Worm (Caenorhabditis elegans) whole organism, L1 larva: ENCODE measurements around the gene sru-9.

Experiments
- Y116A8C.19 ChIP-seq: sonication (generic microtip); optimal IDR thresholded peaks from 2 replicates; lab custom pipeline; 2016; ENCODE audit warnings: missing compliant biosample characterization, missing genetic modification characterization, borderline replicate concordance
- ama-1 ChIP-seq: fragments of 150-350 bp; optimal IDR thresholded peaks from 2 replicates; lab custom pipeline; 2014
- blmp-1 ChIP-seq: fragments of 150-350 bp; optimal IDR thresholded peaks from 2 replicates; lab custom pipeline; 2014; ENCODE audit warnings: missing biosample characterization, missing genetic modification characterization
- ceh-8 ChIP-seq: fragments of 200-800 bp; sonication (Bioruptor generic); optimal IDR thresholded peaks from 2 replicates; lab custom pipeline; 2018; ENCODE audit warnings: mild to moderate bottlenecking, missing genetic modification characterization, moderate library complexity, missing compliant biosample characterization
- ces-1 ChIP-seq: fragments of 150-350 bp; optimal IDR thresholded peaks from 2 replicates; lab custom pipeline; 2014; ENCODE audit warnings: missing biosample characterization, missing genetic modification reagents, missing genetic modification characterization
- efl-3 ChIP-seq: fragments of 200-800 bp; sonication (Bioruptor generic); optimal IDR thresholded peaks from 2 replicates; lab custom pipeline; 2018; ENCODE audit warnings: mild to moderate bottlenecking, missing genetic modification characterization, missing compliant biosample characterization
- fos-1 ChIP-seq: fragments of 150-350 bp; optimal IDR thresholded peaks from 2 replicates; lab custom pipeline; 2014; ENCODE audit warnings: missing biosample characterization, missing genetic modification characterization
- lin-13 ChIP-seq: fragments of 150-350 bp; optimal IDR thresholded peaks from 2 replicates; lab custom pipeline; 2014; ENCODE audit warnings: missing biosample characterization, missing genetic modification reagents, missing genetic modification characterization
- lin-35 ChIP-seq, 2 experiments: fragments of 150-350 bp; optimal IDR thresholded peaks; 2 replicates each; lab custom pipeline; 2014; ENCODE audit warnings: missing biosample characterization in 2 of 2, missing genetic modification characterization in 2 of 2, missing genetic modification reagents in 2 of 2
- lsy-2 ChIP-seq, 2 experiments: fragments of 150-350 bp; optimal IDR thresholded peaks; 2 replicates each; lab custom pipeline; 2014; ENCODE audit warnings: missing biosample characterization in 2 of 2, missing genetic modification characterization in 2 of 2
- nhr-76 ChIP-seq: sonication (generic microtip); optimal IDR thresholded peaks from 2 replicates; lab custom pipeline; 2017; ENCODE audit warnings: missing biosample characterization, missing genetic modification characterization
- nhr-90 ChIP-seq: sonication (generic microtip); optimal IDR thresholded peaks from 2 replicates; lab custom pipeline; 2016; ENCODE audit warnings: mild to moderate bottlenecking, missing genetic modification characterization, missing compliant biosample characterization; ENCODE audit not compliant: poor library complexity
- sox-4 ChIP-seq: sonication (generic microtip); optimal IDR thresholded peaks from 2 replicates; lab custom pipeline; 2016; ENCODE audit warnings: missing genetic modification characterization, missing compliant biosample characterization
- zag-1 ChIP-seq: fragments of 150-350 bp; optimal IDR thresholded peaks from 2 replicates; lab custom pipeline; 2014; ENCODE audit warnings: missing biosample characterization, missing genetic modification characterization

DNA sequence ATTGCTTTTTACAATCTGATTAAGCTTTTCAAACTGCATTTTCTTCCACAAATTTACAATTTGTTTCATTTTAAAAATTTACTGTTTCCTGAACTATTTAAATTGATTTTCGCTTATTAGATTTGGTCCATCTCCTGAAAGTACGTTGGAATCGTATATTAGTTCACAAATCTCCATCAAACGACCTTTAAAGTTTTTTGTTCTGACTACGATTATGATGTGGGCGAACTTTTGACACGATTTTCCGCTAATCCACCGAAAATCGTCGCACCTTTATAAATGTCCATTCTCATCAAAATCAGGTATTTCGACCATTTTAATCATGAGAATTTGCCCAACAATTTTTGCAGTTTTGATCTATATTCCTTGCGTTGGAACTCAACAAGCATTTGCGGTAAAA lies 34.7 kb downstream of the sru-9 start, which contains the start of gene C08F11.1:
- no peak for TF ChIP-seq ama-1 (lab: Kevin White, UChicago)
- no peak for TF ChIP-seq nhr-76 (tag; lab: Kevin White, UChicago)
- no peak for TF ChIP-seq blmp-1 (tag; lab: Kevin White, UChicago)
- TF ChIP-seq lin-13: no peak
- no peak for TF ChIP-seq fos-1 (tag; lab: Kevin White, UChicago)
- no peak for TF ChIP-seq ceh-8 (GFP tag; lab: Kevin White, UChicago)
- no peak for TF ChIP-seq lin-35 (GFP tag; optimal IDR thresholded peaks at IDR 0.05; lab: Kevin White, UChicago)
- TF ChIP-seq lsy-2 (tag; optimal IDR thresholded peaks at IDR 0.05; lab: Kevin White, UChicago): no peak
- no peak for TF ChIP-seq zag-1
- TF ChIP-seq Y116A8C.19 (tag; lab: Kevin White, UChicago): no peak
- TF ChIP-seq sox-4 (tag; lab: Kevin White, UChicago): no peak
- TF ChIP-seq ces-1: no peak
- no peak for TF ChIP-seq efl-3 (GFP tag; lab: Kevin White, UChicago)
- TF ChIP-seq nhr-90 (tag; lab: Kevin White, UChicago): no peak
